Worm (Caenorhabditis elegans): ENCODE data around the gene C31E10.5.

The C31E10.5 gene

ce11 chrX:14033494-14033893 is 37.9 kb upstream of the C31E10.5 start, which contains the start of gene arrd-25:
TSS of gene arrd-25 (plus strand) at chrX:14033794.
- TF ChIP-seq nhr-237 (tag; optimal IDR thresholded peaks at IDR 0.05) (no peak), tbx-8 (GFP tag; optimal IDR thresholded peaks at IDR 0.05) (no peak), lin-32 (GFP tag; optimal IDR thresholded peaks at IDR 0.05) (no peak)

- no peak for TF ChIP-seq mep-1 (tag; optimal IDR thresholded peaks at IDR 0.05)
- TF ChIP-seq lsy-2 (tag; optimal IDR thresholded peaks at IDR 0.05) = no peak
- no peak for TF ChIP-seq ham-2 (GFP tag; optimal IDR thresholded peaks at IDR 0.05)
- no peak for TF ChIP-seq lin-32 (GFP tag; optimal IDR thresholded peaks at IDR 0.05)
- no peak for TF ChIP-seq lin-13 (tag; optimal IDR thresholded peaks at IDR 0.05)
- TF ChIP-seq M03D4.4 (tag; optimal IDR thresholded peaks at IDR 0.05) = no peak
- no peak for TF ChIP-seq nhr-76 (tag; optimal IDR thresholded peaks at IDR 0.05)
- TF ChIP-seq nhr-2 (tag; optimal IDR thresholded peaks at IDR 0.05) = no peak
These were observed 34.9 kb upstream of the C31E10.5 start for ce11 chrX:14030524-14030923.

- TF ChIP-seq nhr-76 (tag; optimal IDR thresholded peaks at IDR 0.05) (no peak), ces-1 (GFP tag; optimal IDR thresholded peaks at IDR 0.05) (peak; percentile 82), flh-1 (GFP tag; optimal IDR thresholded peaks at IDR 0.05) (no peak), drap-1 (GFP tag; optimal IDR thresholded peaks at IDR 0.05) (no peak)
These were observed 34.2 kb upstream of the C31E10.5 start for ce11 chrX:14029872-14030271.

ce11 chrX:14029392-14029791 is 33.8 kb upstream of the C31E10.5 start:
- TF ChIP-seq ham-2 (GFP tag; optimal IDR thresholded peaks at IDR 0.05) (no peak), snpc-4 (tag; optimal IDR thresholded peaks at IDR 0.05) (no peak), ztf-11 (tag; optimal IDR thresholded peaks at IDR 0.05) (no peak), ceh-83 (GFP tag; optimal IDR thresholded peaks at IDR 0.05) (no peak), lsy-2 (tag; optimal IDR thresholded peaks at IDR 0.05) (no peak), sptf-1 (tag; optimal IDR thresholded peaks at IDR 0.05) (no peak), ceh-43 (GFP tag; optimal IDR thresholded peaks at IDR 0.05) (no peak), unc-62 (GFP tag; optimal IDR thresholded peaks at IDR 0.05) (no peak), elt-1 (tag; optimal IDR thresholded peaks at IDR 0.05; ENCODE audit: borderline replicate concordance, insufficient read depth) (no peak), flh-1 (GFP tag; optimal IDR thresholded peaks at IDR 0.05) (no peak), drap-1 (GFP tag; optimal IDR thresholded peaks at IDR 0.05) (no peak), tbx-8 (GFP tag; optimal IDR thresholded peaks at IDR 0.05) (no peak), M03D4.4 (tag; optimal IDR thresholded peaks at IDR 0.05) (no peak), bed-3 (GFP tag; optimal IDR thresholded peaks at IDR 0.05) (no peak)

ce11 chrX:14028492-14028891 is 32.9 kb upstream of the C31E10.5 start:
- no peak for TF ChIP-seq unc-39 (tag; optimal IDR thresholded peaks at IDR 0.05)
- no peak for TF ChIP-seq lin-13 (tag; optimal IDR thresholded peaks at IDR 0.05)
- TF ChIP-seq sem-2 (GFP tag; optimal IDR thresholded peaks at IDR 0.05) = no peak
- TF ChIP-seq ces-1 (GFP tag; optimal IDR thresholded peaks at IDR 0.05) = peak; percentile 77
- no peak for TF ChIP-seq M03D4.4 (tag; optimal IDR thresholded peaks at IDR 0.05)
- no peak for TF ChIP-seq pha-4 (tag; optimal IDR thresholded peaks at IDR 0.05)

ce11 chrX:14026893-14027292 is 31.3 kb upstream of the C31E10.5 start:
- no peak for TF ChIP-seq zip-8 (tag; optimal IDR thresholded peaks at IDR 0.05)
- TF ChIP-seq ceh-43 (GFP tag; optimal IDR thresholded peaks at IDR 0.05) = no peak
- TF ChIP-seq hlh-1 (tag; optimal IDR thresholded peaks at IDR 0.05) = peak; percentile 57
- no peak for TF ChIP-seq mep-1 (tag; optimal IDR thresholded peaks at IDR 0.05)
- no peak for TF ChIP-seq ces-1 (GFP tag; optimal IDR thresholded peaks at IDR 0.05)
- TF ChIP-seq nhr-237 (tag; optimal IDR thresholded peaks at IDR 0.05) = no peak
- TF ChIP-seq nhr-2 (tag; optimal IDR thresholded peaks at IDR 0.05) = peak; percentile 83
- no peak for TF ChIP-seq ceh-39 (tag; optimal IDR thresholded peaks at IDR 0.05)
- TF ChIP-seq cnd-1 (tag; optimal IDR thresholded peaks at IDR 0.05) = peak; percentile 43
- peak; percentile 38 for TF ChIP-seq sptf-1 (tag; optimal IDR thresholded peaks at IDR 0.05)

ce11 chrX:14024400-14024953 is 28.8 kb upstream of the C31E10.5 start:
- TF ChIP-seq elt-1 (tag; optimal IDR thresholded peaks at IDR 0.05; ENCODE audit: borderline replicate concordance, insufficient read depth) = no peak
- TF ChIP-seq unc-120 (tag; optimal IDR thresholded peaks at IDR 0.05; ENCODE audit: poor library complexity, severe bottlenecking) = peak; percentile 16
- no peak for TF ChIP-seq ceh-39 (tag; optimal IDR thresholded peaks at IDR 0.05)
- peak; percentile 29 for TF ChIP-seq ham-2 (GFP tag; optimal IDR thresholded peaks at IDR 0.05)
- peak; percentile 35 for TF ChIP-seq unc-62 (GFP tag; optimal IDR thresholded peaks at IDR 0.05)
- peak; percentile 15 for TF ChIP-seq M03D4.4 (tag; optimal IDR thresholded peaks at IDR 0.05)

All from whole organism, mixed stage, embryonic.